Fruit fly (Drosophila melanogaster) whole organism, embryonic: ENCODE data around the gene ng4.
A peak's percentile ranks its signal among the peaks of the same experiment; 100 is the strongest.

ENCODE experiments used
- Asciz ChIP-seq: fragments of 200-800 bp; sonication (Bioruptor generic); optimal IDR thresholded peaks from 2 replicates; lab custom pipeline; 2017; ENCODE audit warnings: missing biosample characterization, mild to moderate bottlenecking, missing genetic modification characterization, missing genetic modification reagents
- CG11247 ChIP-seq: fragments of 200-800 bp; sonication (Bioruptor generic); IDR thresholded peaks from 2 replicates; pipeline ENCODE4 v1.3.6; 2022; ENCODE audit warnings: missing biosample characterization, missing genetic modification characterization
- CG14441 ChIP-seq: fragments of 200-800 bp; sonication (Bioruptor generic); IDR thresholded peaks from 2 replicates; pipeline ENCODE4 v1.3.6; 2022; ENCODE audit warnings: missing biosample characterization, missing genetic modification characterization
- CG15269 ChIP-seq: fragments of 200-800 bp; sonication (Bioruptor generic); optimal IDR thresholded peaks from 2 replicates; lab custom pipeline; 2018; ENCODE audit warnings: missing biosample characterization, mild to moderate bottlenecking, missing genetic modification characterization, moderate library complexity
- CG15601 ChIP-seq: fragments of 200-800 bp; sonication (Bioruptor generic); optimal IDR thresholded peaks from 3 replicates; lab custom pipeline; 2019; ENCODE audit warnings: missing biosample characterization, mild to moderate bottlenecking, missing genetic modification characterization, moderate library complexity
- CG16779 ChIP-seq: fragments of 200-800 bp; sonication (Bioruptor generic); IDR thresholded peaks from 2 replicates; pipeline ENCODE4 v1.3.6; 2022; ENCODE audit warnings: missing biosample characterization, missing genetic modification characterization
- CG17385 ChIP-seq: fragments of 200-800 bp; sonication (Bioruptor generic); optimal IDR thresholded peaks from 3 replicates; lab custom pipeline; 2018; ENCODE audit warnings: missing biosample characterization, mild to moderate bottlenecking, missing genetic modification characterization
- CG17829 ChIP-seq: fragments of 200-800 bp; optimal IDR thresholded peaks from 2 replicates; lab custom pipeline; 2019; ENCODE audit warnings: missing biosample characterization, mild to moderate bottlenecking, missing genetic modification characterization, moderate library complexity
- CG17912 ChIP-seq: fragments of 200-800 bp; sonication (Bioruptor generic); optimal IDR thresholded peaks from 2 replicates; lab custom pipeline; 2018; ENCODE audit warnings: missing biosample characterization, mild to moderate bottlenecking, missing genetic modification characterization
- CG18476 ChIP-seq: fragments of 200-800 bp; sonication (Bioruptor generic); optimal IDR thresholded peaks from 2 replicates; lab custom pipeline; 2016; ENCODE audit warnings: missing biosample characterization, mild to moderate bottlenecking, missing genetic modification characterization
- CG2199 ChIP-seq: fragments of 200-800 bp; sonication (Bioruptor generic); IDR thresholded peaks from 3 replicates; pipeline ENCODE4 v1.3.6; 2022; ENCODE audit warnings: missing biosample characterization, missing genetic modification characterization
- CG2678 ChIP-seq: fragments of 200-800 bp; sonication (Bioruptor generic); optimal IDR thresholded peaks from 3 replicates; lab custom pipeline; 2019; ENCODE audit warnings: missing biosample characterization, mild to moderate bottlenecking, missing genetic modification characterization, moderate library complexity
- CG2875 ChIP-seq: fragments of 200-800 bp; sonication (Bioruptor generic); optimal IDR thresholded peaks from 2 replicates; lab custom pipeline; 2017; ENCODE audit warnings: missing biosample characterization, mild to moderate bottlenecking, missing genetic modification characterization, missing genetic modification reagents
- CG31388 ChIP-seq: fragments of 200-800 bp; sonication (Bioruptor generic); optimal IDR thresholded peaks from 2 replicates; lab custom pipeline; 2016; ENCODE audit warnings: missing biosample characterization, missing genetic modification characterization
- CG33557 ChIP-seq: fragments of 200-800 bp; sonication (Bioruptor generic); optimal IDR thresholded peaks from 2 replicates; lab custom pipeline; 2019; ENCODE audit warnings: missing biosample characterization, mild to moderate bottlenecking, missing genetic modification characterization, moderate library complexity
- CG3847 ChIP-seq: fragments of 200-800 bp; sonication (Bioruptor generic); IDR thresholded peaks from 2 replicates; pipeline ENCODE4 v1.3.6; 2022; ENCODE audit warnings: missing biosample characterization, missing genetic modification characterization
- CG4328 ChIP-seq: fragments of 200-800 bp; sonication (Bioruptor generic); optimal IDR thresholded peaks from 3 replicates; lab custom pipeline; 2017; ENCODE audit warnings: missing biosample characterization, missing genetic modification reagents, missing genetic modification characterization
- CG7928 ChIP-seq: fragments of 200-800 bp; sonication (Bioruptor generic); optimal IDR thresholded peaks from 2 replicates; lab custom pipeline; 2017; ENCODE audit warnings: missing biosample characterization, mild to moderate bottlenecking, missing genetic modification characterization
- Dfd ChIP-seq, 2 experiments: fragments of >200 bp; optimal IDR thresholded peaks; 2 replicates each; lab custom pipeline; 2017; ENCODE audit warnings: missing biosample characterization in 2 of 2, missing genetic modification characterization in 2 of 2
- Doc2 ChIP-seq: fragments of 200-800 bp; sonication (Bioruptor generic); IDR thresholded peaks from 2 replicates; pipeline ENCODE4 v1.3.6; 2022; ENCODE audit warnings: missing biosample characterization, missing genetic modification characterization
- Elba2 ChIP-seq: fragments of 200-800 bp; sonication (Bioruptor generic); optimal IDR thresholded peaks from 3 replicates; lab custom pipeline; 2016; ENCODE audit warnings: missing biosample characterization, missing genetic modification characterization
- Fer1 ChIP-seq: fragments of 200-800 bp; sonication (Bioruptor generic); optimal IDR thresholded peaks from 2 replicates; lab custom pipeline; 2017; ENCODE audit warnings: missing biosample characterization, mild to moderate bottlenecking, missing genetic modification characterization
- Gsc ChIP-seq: fragments of 200-800 bp; sonication (Bioruptor generic); IDR thresholded peaks from 2 replicates; pipeline ENCODE4 v1.3.6; 2022; ENCODE audit warnings: missing biosample characterization, missing genetic modification characterization
- HLH54F ChIP-seq: fragments of 200-800 bp; sonication (Bioruptor generic); optimal IDR thresholded peaks from 3 replicates; lab custom pipeline; 2016; ENCODE audit warnings: missing biosample characterization, missing genetic modification characterization
- HLHmδ ChIP-seq: fragments of 200-800 bp; sonication (Bioruptor generic); optimal IDR thresholded peaks from 2 replicates; lab custom pipeline; 2018; ENCODE audit warnings: missing biosample characterization, mild to moderate bottlenecking, missing genetic modification characterization, moderate library complexity
- Hand ChIP-seq: fragments of 200-800 bp; sonication (Bioruptor generic); optimal IDR thresholded peaks from 2 replicates; lab custom pipeline; 2017; ENCODE audit warnings: mild to moderate bottlenecking, missing biosample characterization, missing genetic modification reagents, missing genetic modification characterization
- Hmr ChIP-seq: fragments of 200-800 bp; sonication (Bioruptor generic); optimal IDR thresholded peaks from 3 replicates; lab custom pipeline; 2017; ENCODE audit warnings: mild to moderate bottlenecking, missing biosample characterization, missing genetic modification reagents, missing genetic modification characterization
- Hsf ChIP-seq: fragments of 200-800 bp; sonication (Bioruptor generic); optimal IDR thresholded peaks from 3 replicates; lab custom pipeline; 2016; ENCODE audit warnings: missing biosample characterization, missing genetic modification characterization
- Jarid2 ChIP-seq: fragments of 200-800 bp; sonication (Bioruptor generic); optimal IDR thresholded peaks from 3 replicates; lab custom pipeline; 2017; ENCODE audit warnings: mild to moderate bottlenecking, missing biosample characterization, missing genetic modification reagents, missing genetic modification characterization
- MBD-R2 ChIP-seq: fragments of 200-800 bp; sonication (Bioruptor generic); IDR thresholded peaks from 2 replicates; pipeline ENCODE4 v1.3.6; 2022; ENCODE audit warnings: missing biosample characterization, missing genetic modification characterization
- MESR4 ChIP-seq: fragments of 200-800 bp; sonication (Bioruptor generic); optimal IDR thresholded peaks from 2 replicates; lab custom pipeline; 2018; ENCODE audit warnings: missing biosample characterization, mild to moderate bottlenecking, missing genetic modification characterization, moderate library complexity
- NC2β ChIP-seq: fragments of 200-800 bp; sonication (Bioruptor generic); optimal IDR thresholded peaks from 2 replicates; lab custom pipeline; 2016; ENCODE audit warnings: missing biosample characterization, missing genetic modification characterization
- Nf-YC ChIP-seq: fragments of 200-800 bp; optimal IDR thresholded peaks from 3 replicates; lab custom pipeline; 2019; ENCODE audit warnings: missing biosample characterization, mild to moderate bottlenecking, missing genetic modification characterization, moderate library complexity
- Ptx1 ChIP-seq: fragments of 200-800 bp; sonication (Bioruptor generic); IDR thresholded peaks from 2 replicates; pipeline ENCODE4 v1.3.6; 2022; ENCODE audit warnings: missing biosample characterization, missing genetic modification characterization
- Rfx ChIP-seq: fragments of 200-800 bp; sonication (Bioruptor generic); IDR thresholded peaks from 2 replicates; pipeline ENCODE4 v1.3.6; 2022; ENCODE audit warnings: missing biosample characterization, missing genetic modification characterization
- Six4 ChIP-seq: fragments of 200-800 bp; sonication (Bioruptor generic); optimal IDR thresholded peaks from 2 replicates; lab custom pipeline; 2016; ENCODE audit warnings: missing biosample characterization, missing genetic modification characterization
- Ssrp ChIP-seq: fragments of 200-800 bp; sonication (Bioruptor generic); optimal IDR thresholded peaks from 2 replicates; lab custom pipeline; 2018; ENCODE audit warnings: missing biosample characterization, mild to moderate bottlenecking, missing genetic modification characterization, moderate library complexity
- Taf1 ChIP-seq: fragments of 200-800 bp; sonication (Bioruptor generic); IDR thresholded peaks from 2 replicates; pipeline ENCODE4 v1.3.6; 2022; ENCODE audit warnings: missing biosample characterization, missing genetic modification characterization
- ase ChIP-seq: fragments of 200-800 bp; sonication (Bioruptor generic); IDR thresholded peaks from 3 replicates; pipeline ENCODE4 v1.3.6; 2022; ENCODE audit warnings: missing biosample characterization, missing genetic modification characterization
- cato ChIP-seq: fragments of 200-800 bp; sonication (Bioruptor generic); optimal IDR thresholded peaks from 2 replicates; lab custom pipeline; 2016; ENCODE audit warnings: missing biosample characterization, missing genetic modification characterization, borderline replicate concordance
- crc ChIP-seq: fragments of 200-800 bp; sonication (Bioruptor generic); optimal IDR thresholded peaks from 2 replicates; lab custom pipeline; 2016; ENCODE audit warnings: missing biosample characterization, missing genetic modification characterization
- disco-r ChIP-seq: fragments of 200-800 bp; sonication (Bioruptor generic); optimal IDR thresholded peaks from 2 replicates; lab custom pipeline; 2016; ENCODE audit warnings: missing biosample characterization, missing genetic modification characterization
- fd96Cb ChIP-seq: fragments of 200-800 bp; sonication (Bioruptor generic); optimal IDR thresholded peaks from 2 replicates; lab custom pipeline; 2018; ENCODE audit warnings: missing biosample characterization, mild to moderate bottlenecking, missing genetic modification characterization, moderate library complexity
- ind ChIP-seq: fragments of 200-800 bp; sonication (Bioruptor generic); optimal IDR thresholded peaks from 3 replicates; lab custom pipeline; 2016; ENCODE audit warnings: missing biosample characterization, missing genetic modification characterization
- lab ChIP-seq: fragments of 200-800 bp; sonication (Bioruptor generic); optimal IDR thresholded peaks from 3 replicates; lab custom pipeline; 2017; ENCODE audit warnings: missing biosample characterization, missing genetic modification characterization, mild to moderate bottlenecking, moderate library complexity, missing genetic modification reagents
- mirr ChIP-seq: fragments of 200-800 bp; sonication (Bioruptor generic); optimal IDR thresholded peaks from 3 replicates; lab custom pipeline; 2018; ENCODE audit warnings: missing biosample characterization, mild to moderate bottlenecking, missing genetic modification characterization
- org-1 ChIP-seq: fragments of 200-800 bp; sonication (Bioruptor generic); optimal IDR thresholded peaks from 2 replicates; lab custom pipeline; 2017; ENCODE audit warnings: missing biosample characterization, missing genetic modification characterization
- schlank ChIP-seq: fragments of 200-800 bp; sonication (Bioruptor generic); optimal IDR thresholded peaks from 2 replicates; lab custom pipeline; 2018; ENCODE audit warnings: missing biosample characterization, mild to moderate bottlenecking, missing genetic modification characterization
- ttk ChIP-seq: fragments of 200-800 bp; sonication (Bioruptor generic); IDR thresholded peaks from 2 replicates; pipeline ENCODE4 v2.1.2; 2022; ENCODE audit warnings: missing biosample characterization, missing genetic modification characterization
- twi ChIP-seq: fragments of 200-800 bp; optimal IDR thresholded peaks from 2 replicates; lab custom pipeline; 2019; ENCODE audit warnings: missing biosample characterization, mild to moderate bottlenecking, missing genetic modification characterization, moderate library complexity
- zfh2 ChIP-seq: fragments of 200-800 bp; sonication (Bioruptor generic); optimal IDR thresholded peaks from 2 replicates; lab custom pipeline; 2016; ENCODE audit warnings: missing biosample characterization, missing genetic modification characterization

Gene ng4

DNA sequence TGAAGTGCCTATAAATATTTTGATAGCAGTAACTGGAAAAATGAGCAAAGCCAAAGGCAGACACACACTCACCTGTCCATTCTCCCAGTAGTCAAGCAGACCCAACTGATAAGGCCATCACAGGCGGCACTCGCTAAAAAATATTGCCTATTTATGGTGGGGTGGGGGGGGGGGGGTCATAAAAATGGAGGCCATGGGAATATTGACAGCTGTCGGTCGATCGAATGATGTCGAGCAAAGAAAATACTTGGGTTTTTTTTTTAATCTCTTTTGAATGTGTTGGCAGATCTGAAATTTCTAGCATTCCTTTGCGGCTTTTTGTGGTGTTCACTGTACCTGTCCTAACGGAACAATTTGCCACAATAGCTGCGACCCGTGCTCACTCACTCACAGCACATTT lies 29.5 kb upstream of the ng4 start (continued):
- TF ChIP-seq Ptx1 (GFP tag; lab: Robert Waterston, UW) (peak; percentile 40; the same call in 1 of the 2 replicates), schlank (tag; lab: Kevin White, UChicago) (no peak), twi (tag; lab: Kevin White, UChicago) (no peak), Doc2 (GFP tag; lab: Robert Waterston, UW) (no peak), CG14441 (GFP tag; lab: Robert Waterston, UW) (peak; percentile 60), ase (GFP tag; lab: Robert Waterston, UW) (no peak), crc (no peak), zfh2 (GFP tag; lab: Kevin White, UChicago) (peak; percentile 22), MESR4 (GFP tag; lab: Kevin White, UChicago) (no peak), CG17385 (no peak), ind (GFP tag; lab: Kevin White, UChicago) (no peak), Asciz (GFP tag; lab: Kevin White, UChicago) (no peak), NC2β (no peak), CG2678 (peak; percentile 58), CG11247 (GFP tag; lab: Robert Waterston, UW) (no peak), Ssrp (tag; lab: Kevin White, UChicago) (no peak), Taf1 (GFP tag; lab: Robert Waterston, UW) (0 out of 2 replicates have a peak, but pooled peaks have one; percentile 22), CG15269 (tag; lab: Kevin White, UChicago) (peak; percentile 7), Elba2 (GFP tag; lab: Kevin White, UChicago) (no peak), Jarid2 (GFP tag; lab: Kevin White, UChicago) (no peak), CG15601 (tag; lab: Kevin White, UChicago) (no peak), Fer1 (GFP tag; lab: Kevin White, UChicago) (peak; percentile 67), CG16779 (GFP tag; lab: Robert Waterston, UW) (0 out of 2 replicates have a peak, but pooled peaks have one; percentile 17), Rfx (peak; percentile 72), Hand (GFP tag; lab: Kevin White, UChicago) (no peak), Dfd (GFP tag; optimal IDR thresholded peaks at IDR 0.05; lab: Kevin White, UChicago) (no peak), CG31388 (GFP tag; lab: Kevin White, UChicago) (no peak), CG4328 (no peak), org-1 (GFP tag; lab: Kevin White, UChicago) (no peak), CG18476 (GFP tag; lab: Kevin White, UChicago) (no peak), Gsc (GFP tag; lab: Robert Waterston, UW) (no peak), CG2199 (GFP tag; lab: Robert Waterston, UW) (no peak), CG17912 (GFP tag; lab: Kevin White, UChicago) (no peak), fd96Cb (tag; lab: Kevin White, UChicago) (no peak), HLH54F (GFP tag; lab: Kevin White, UChicago) (no peak), HLHmδ (GFP tag; lab: Kevin White, UChicago) (no peak), CG17829 (tag; lab: Kevin White, UChicago) (no peak), CG7928 (GFP tag; lab: Kevin White, UChicago) (no peak), Six4 (GFP tag; lab: Kevin White, UChicago) (no peak), CG33557 (GFP tag; lab: Kevin White, UChicago) (no peak), CG3847 (GFP tag; lab: Robert Waterston, UW) (0 out of 2 replicates have a peak, but pooled peaks have one; percentile 34), MBD-R2 (0 out of 2 replicates have a peak, but pooled peaks have one; percentile 36), ttk (peak; percentile 41; the same call in 1 of the 2 replicates), Nf-YC (tag; lab: Kevin White, UChicago) (no peak), Hsf (GFP tag; lab: Kevin White, UChicago) (no peak), mirr (GFP tag; lab: Kevin White, UChicago) (peak; percentile 0), Hmr (peak; percentile 26), lab (GFP tag; lab: Kevin White, UChicago) (peak; percentile 69), CG2875 (GFP tag; lab: Kevin White, UChicago) (no peak), cato (GFP tag; lab: Kevin White, UChicago) (no peak), disco-r (GFP tag; lab: Kevin White, UChicago) (no peak)
